Fruit fly (Drosophila melanogaster): Measurements from ENCODE around the gene CG14402.

CG14402 gene

DNA sequence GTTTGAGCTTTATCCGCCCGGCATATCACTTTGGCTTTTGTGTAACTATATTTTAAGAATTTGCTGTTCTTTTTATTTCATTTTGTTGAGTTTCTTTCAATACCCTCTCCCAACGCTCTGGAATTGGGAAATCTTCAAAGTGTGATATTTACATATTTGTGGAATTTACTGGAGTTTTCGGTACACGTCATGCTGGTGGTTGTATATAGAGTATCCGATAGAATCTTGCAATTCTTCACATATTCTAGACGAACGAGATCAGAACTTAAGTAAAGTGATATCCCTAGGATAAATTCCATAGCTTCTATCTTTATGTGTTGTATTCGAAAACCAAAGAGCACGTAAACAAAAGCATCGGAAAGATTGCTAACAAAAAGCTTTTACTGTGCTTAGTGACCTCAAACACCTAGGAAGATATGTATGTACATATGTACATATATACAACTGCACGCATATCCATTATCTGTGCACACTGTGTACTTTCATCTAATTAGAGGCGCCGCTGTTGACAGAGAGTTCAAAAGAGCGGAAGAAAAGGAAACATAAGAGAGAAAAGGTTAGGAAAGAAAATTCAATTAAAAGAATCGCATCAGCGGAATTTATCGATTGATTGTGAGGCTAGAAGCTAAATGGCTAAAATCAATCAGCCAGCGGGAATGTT, 47.7 kb downstream of the CG14402 start:
- TF ChIP-seq Sp1 (GFP tag; optimal IDR thresholded peaks at IDR 0.05) (no peak), Hr83 (GFP tag; optimal IDR thresholded peaks at IDR 0.05; ENCODE audit: poor library complexity, severe bottlenecking) (peak; percentile 55)

DNA sequence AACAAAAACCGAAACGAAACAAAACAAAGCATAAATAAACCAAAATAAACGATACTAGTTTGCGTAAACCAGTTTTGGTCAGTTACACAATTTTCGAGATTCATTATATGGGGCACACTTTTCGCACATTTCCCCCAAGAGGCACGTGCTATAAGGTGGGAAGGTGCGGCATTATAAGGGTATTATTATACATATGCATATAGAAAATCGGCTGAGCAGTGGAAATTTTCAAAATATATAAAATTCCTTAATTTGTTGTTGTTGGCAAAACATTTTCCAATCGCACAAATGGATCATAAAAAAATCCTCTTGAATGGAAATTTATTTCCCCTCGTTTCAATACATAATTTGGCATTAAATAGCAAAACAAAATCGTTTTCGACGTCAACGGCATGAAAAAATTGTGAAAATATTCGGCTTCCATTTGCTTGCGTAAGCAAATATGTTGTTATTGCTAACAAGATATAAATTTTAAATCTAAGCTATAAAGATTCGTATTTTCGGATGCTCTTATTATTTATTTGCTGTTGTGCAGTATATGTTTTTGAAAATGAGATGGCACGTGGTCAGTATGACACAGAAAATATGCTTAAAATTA, 49.5 kb downstream of the CG14402 start:
- TF ChIP-seq CrebA (GFP tag; optimal IDR thresholded peaks at IDR 0.05; ENCODE audit: borderline replicate concordance) = no peak
- TF ChIP-seq Vsx2 (GFP tag; optimal IDR thresholded peaks at IDR 0.05; ENCODE audit: partially characterized antibody) = no peak
- TF ChIP-seq Dif (GFP tag; optimal IDR thresholded peaks at IDR 0.05; ENCODE audit: partially characterized antibody) = no peak
- no peak for TF ChIP-seq usp (GFP tag; optimal IDR thresholded peaks at IDR 0.05)
- TF ChIP-seq pan (optimal IDR thresholded peaks at IDR 0.05) = no peak
- no peak for TF ChIP-seq brk (GFP tag; optimal IDR thresholded peaks at IDR 0.05)

Data from whole organism, wandering third instar larva.